Worm (Caenorhabditis elegans) whole organism, L4 larva: ENCODE results near the gene cpd-2.
"Not testable (repeated sequence)": the region's sequence is repeated elsewhere in the genome, so short reads cannot be mapped to it uniquely, and the experiment has no call there.

Experiments used
- F26F4.8 ChIP-seq: fragments of 200-800 bp; sonication (Bioruptor generic); conservative IDR thresholded peaks from 2 replicates; pipeline ENCODE4 v1.3.6; 2022; ENCODE audit warnings: missing genetic modification characterization, missing compliant biosample characterization
- T26A8.4 ChIP-seq: fragments of 200-800 bp; sonication (Bioruptor generic); IDR thresholded peaks from 2 replicates; pipeline ENCODE4 v1.3.6; 2022; ENCODE audit warnings: missing genetic modification characterization, missing compliant biosample characterization
- Y48G9A.11 ChIP-seq: fragments of 200-800 bp; sonication (Bioruptor generic); IDR thresholded peaks from 2 replicates; pipeline ENCODE4 v1.3.6; 2022; ENCODE audit warnings: missing genetic modification reagents, missing genetic modification characterization, missing compliant biosample characterization
- ZK546.5 ChIP-seq, 2 experiments: sonication (generic microtip); optimal IDR thresholded peaks; 2 replicates each; lab custom pipeline; 2017; ENCODE audit warnings: missing biosample characterization in 2 of 2, missing genetic modification characterization in 2 of 2
- ama-1 ChIP-seq: fragments of 150-350 bp; optimal IDR thresholded peaks from 2 replicates; lab custom pipeline; 2014; ENCODE audit warnings: inconsistent platforms, mixed read lengths
- ceh-20 ChIP-seq: fragments of 200-800 bp; sonication (Bioruptor generic); IDR thresholded peaks from 2 replicates; pipeline ENCODE4 v1.3.6; 2022; ENCODE audit warnings: missing genetic modification reagents, missing genetic modification characterization, missing compliant biosample characterization
- ces-1 ChIP-seq: fragments of 150-350 bp; sonication (generic microtip); optimal IDR thresholded peaks from 4 replicates; lab custom pipeline; 2014; ENCODE audit warnings: missing biosample characterization, missing genetic modification reagents, missing genetic modification characterization
- daf-12 ChIP-seq: fragments of 150-350 bp; optimal IDR thresholded peaks from 2 replicates; lab custom pipeline; 2014; ENCODE audit warnings: missing biosample characterization, missing genetic modification reagents, missing genetic modification characterization
- dmd-9 ChIP-seq: fragments of 200-800 bp; sonication (Bioruptor generic); IDR thresholded peaks from 2 replicates; pipeline ENCODE4 v1.3.6; 2022; ENCODE audit warnings: missing genetic modification reagents, missing genetic modification characterization, missing compliant biosample characterization
- fkh-10 ChIP-seq: fragments of 150-350 bp; optimal IDR thresholded peaks from 2 replicates; lab custom pipeline; 2014; ENCODE audit warnings: missing biosample characterization, missing genetic modification reagents, missing genetic modification characterization
- fos-1 ChIP-seq: fragments of 150-350 bp; optimal IDR thresholded peaks from 2 replicates; lab custom pipeline; 2014; ENCODE audit warnings: missing biosample characterization, missing genetic modification characterization
- hif-1 ChIP-seq, 2 experiments: sonication (generic microtip); optimal IDR thresholded peaks; 2 replicates each; lab custom pipeline; 2016 to 2017; ENCODE audit warnings: missing compliant biosample characterization in 2 of 2, missing genetic modification characterization in 2 of 2, missing genetic modification reagents in 2 of 2, missing genotype in 2 of 2, mild to moderate bottlenecking in 1 of 2
- lin-1 ChIP-seq: fragments of 200-800 bp; sonication (Bioruptor generic); IDR thresholded peaks from 2 replicates; pipeline ENCODE4 v1.3.6; 2022; ENCODE audit warnings: missing genetic modification reagents, missing genetic modification characterization, missing compliant biosample characterization
- lin-13 ChIP-seq: fragments of 150-350 bp; optimal IDR thresholded peaks from 2 replicates; lab custom pipeline; 2014; ENCODE audit warnings: missing biosample characterization, missing genetic modification reagents, missing genetic modification characterization
- lin-38 ChIP-seq: fragments of 200-800 bp; sonication (Bioruptor generic); IDR thresholded peaks from 2 replicates; pipeline ENCODE4 v1.3.6; 2022; ENCODE audit warnings: missing genetic modification reagents, missing genetic modification characterization, missing compliant biosample characterization
- lin-39 ChIP-seq: fragments of 150-350 bp; optimal IDR thresholded peaks from 2 replicates; lab custom pipeline; 2014; ENCODE audit warnings: missing biosample characterization, missing genetic modification reagents, missing genetic modification characterization
- madf-9 ChIP-seq: fragments of 200-800 bp; sonication (Bioruptor generic); conservative IDR thresholded peaks from 2 replicates; pipeline ENCODE4 v1.3.6; 2022; ENCODE audit warnings: missing genetic modification reagents, missing genetic modification characterization, missing compliant biosample characterization
- mdt-29 ChIP-seq: fragments of 200-800 bp; sonication (Bioruptor generic); IDR thresholded peaks from 2 replicates; pipeline ENCODE4 v1.3.6; 2022; ENCODE audit warnings: missing genetic modification reagents, missing genetic modification characterization, missing compliant biosample characterization
- mep-1 ChIP-seq: fragments of 150-350 bp; sonication (generic microtip); optimal IDR thresholded peaks from 3 replicates; lab custom pipeline; 2014; ENCODE audit warnings: missing biosample characterization, missing genetic modification characterization
- mxl-3 ChIP-seq: fragments of 200-800 bp; sonication (Bioruptor generic); optimal IDR thresholded peaks from 2 replicates; lab custom pipeline; 2018; ENCODE audit warnings: mild to moderate bottlenecking, missing genetic modification characterization, missing compliant biosample characterization
- nhr-11 ChIP-seq: fragments of 150-350 bp; optimal IDR thresholded peaks from 2 replicates; lab custom pipeline; 2014; ENCODE audit warnings: missing biosample characterization, missing genetic modification characterization
- nhr-111 ChIP-seq: fragments of 200-800 bp; sonication (Bioruptor generic); optimal IDR thresholded peaks from 2 replicates; lab custom pipeline; 2018; ENCODE audit warnings: mild to moderate bottlenecking, missing genetic modification characterization, missing compliant biosample characterization
- nhr-237 ChIP-seq: sonication (generic microtip); optimal IDR thresholded peaks from 2 replicates; lab custom pipeline; 2017; ENCODE audit warnings: missing biosample characterization, missing genetic modification characterization
- nhr-25 ChIP-seq: sonication (generic microtip); optimal IDR thresholded peaks from 2 replicates; lab custom pipeline; 2017; ENCODE audit warnings: missing genetic modification characterization, mild to moderate bottlenecking, missing compliant biosample characterization, antibody characterized with exemption, moderate library complexity, borderline replicate concordance; ENCODE audit not compliant: insufficient read depth
- nhr-28 ChIP-seq: fragments of 150-350 bp; optimal IDR thresholded peaks from 2 replicates; lab custom pipeline; 2014; ENCODE audit warnings: missing biosample characterization, missing genetic modification characterization
- nhr-48 ChIP-seq: sonication (generic microtip); optimal IDR thresholded peaks from 2 replicates; lab custom pipeline; 2016; ENCODE audit warnings: mild to moderate bottlenecking, missing genetic modification characterization, missing compliant biosample characterization
- nhr-6 ChIP-seq: fragments of 150-350 bp; optimal IDR thresholded peaks from 2 replicates; lab custom pipeline; 2014; ENCODE audit warnings: missing biosample characterization, missing genetic modification characterization
- nhr-77 ChIP-seq: fragments of 150-350 bp; optimal IDR thresholded peaks from 2 replicates; lab custom pipeline; 2014; ENCODE audit warnings: missing biosample characterization, missing genetic modification characterization
- rbr-2 ChIP-seq: sonication (generic microtip); optimal IDR thresholded peaks from 2 replicates; lab custom pipeline; 2016; ENCODE audit warnings: missing genotype, missing genetic modification characterization, missing compliant biosample characterization
- skn-1 ChIP-seq: fragments of 150-350 bp; optimal IDR thresholded peaks from 2 replicates; lab custom pipeline; 2014; ENCODE audit warnings: missing biosample characterization, missing genetic modification characterization
- snpc-4 ChIP-seq: fragments of 150-350 bp; optimal IDR thresholded peaks from 2 replicates; lab custom pipeline; 2014; ENCODE audit warnings: missing biosample characterization, missing genetic modification characterization
- unc-130 ChIP-seq: sonication (generic microtip); optimal IDR thresholded peaks from 2 replicates; lab custom pipeline; 2016; ENCODE audit warnings: missing genetic modification reagents, missing genetic modification characterization, missing compliant biosample characterization
- unc-62 ChIP-seq, 3 experiments: fragments of 150-350 bp in 1 of 3; sonication (generic microtip); optimal IDR thresholded peaks in 2 of 3; peaks in 1 of 3; 1 replicate in 1 of 3; 2 replicates in 2 of 3; lab custom pipeline; 2014 to 2017; ENCODE audit warnings: missing biosample characterization in 3 of 3, missing genetic modification characterization in 3 of 3, missing genetic modification reagents in 3 of 3, missing genotype in 1 of 3
- zip-11 ChIP-seq: fragments of 200-800 bp; sonication (Bioruptor generic); IDR thresholded peaks from 2 replicates; pipeline ENCODE4 v1.3.6; 2022; ENCODE audit warnings: missing genetic modification characterization, missing compliant biosample characterization
- zip-2 ChIP-seq: fragments of 150-350 bp; optimal IDR thresholded peaks from 2 replicates; lab custom pipeline; 2014; ENCODE audit warnings: missing biosample characterization, missing genetic modification characterization
- ztf-11 ChIP-seq: fragments of 150-350 bp; optimal IDR thresholded peaks from 2 replicates; lab custom pipeline; 2014; ENCODE audit warnings: missing biosample characterization, missing genetic modification characterization

cpd-2 gene

ce11 chrX:16056404-16056803 is 6.7 kb downstream of the cpd-2 start (continued):
- TF ChIP-seq nhr-48 (tag; lab: Kevin White, UChicago) = peak; percentile 96
- TF ChIP-seq ztf-11 (tag; lab: Kevin White, UChicago) = peak; percentile 78
- TF ChIP-seq madf-9 (GFP tag; lab: Robert Waterston, UW) = peak; percentile 94
- peak; percentile 97 for TF ChIP-seq ceh-20 (GFP tag; lab: Robert Waterston, UW)
- TF ChIP-seq lin-13 (GFP tag; lab: Kevin White, UChicago) = peak; percentile 97
- TF ChIP-seq F26F4.8 (GFP tag; lab: Robert Waterston, UW) = no peak
- peak; percentile 86 for TF ChIP-seq lin-38 (GFP tag; lab: Robert Waterston, UW)
- TF ChIP-seq mep-1 (tag; lab: Kevin White, UChicago) = peak; percentile 99

- TF ChIP-seq zip-2 (tag; lab: Kevin White, UChicago) (no peak), T26A8.4 (no peak), zip-11 (GFP tag; lab: Robert Waterston, UW) (no peak), mxl-3 (GFP tag; lab: Kevin White, UChicago) (no peak), fos-1 (tag; lab: Kevin White, UChicago) (no peak), nhr-111 (GFP tag; lab: Kevin White, UChicago) (no peak), Y48G9A.11 (no peak), nhr-6 (tag; lab: Kevin White, UChicago) (no peak), ztf-11 (tag; lab: Kevin White, UChicago) (no peak), lin-1 (GFP tag; lab: Robert Waterston, UW) (no peak), nhr-28 (tag; lab: Kevin White, UChicago) (no peak), nhr-11 (tag; lab: Kevin White, UChicago) (no peak), unc-62 (GFP tag; optimal IDR thresholded peaks at IDR 0.05 in 1 of 2; lab: Kevin White, UChicago) (no peak), unc-62 (tag; optimal IDR thresholded peaks at IDR 0.05; lab: Kevin White, UChicago) (no peak), unc-130 (GFP tag; lab: Kevin White, UChicago) (no peak), ama-1 (lab: Kevin White, UChicago) (no peak), lin-39 (tag; lab: Kevin White, UChicago) (no peak), dmd-9 (GFP tag; lab: Robert Waterston, UW) (no peak), hif-1 (tag; optimal IDR thresholded peaks at IDR 0.05; lab: Kevin White, UChicago) (no peak), nhr-48 (tag; lab: Kevin White, UChicago) (no peak)
- TF ChIP-seq, all 104 proteins: peak for 0
Observed at ce11 chrX:16058845-16059244, 9.2 kb downstream of the cpd-2 start, which contains the start of gene T27A8.2. TSS of gene T27A8.2 (minus strand) at chrX:16058945.

- not testable (repeated sequence) for TF ChIP-seq skn-1, nhr-77, daf-12 (tag; lab: Kevin White, UChicago)
Observed at ce11 chrX:16062385-16062784, 12.7 kb downstream of the cpd-2 start, which contains the start of gene T27A8.3. TSS of gene T27A8.3 (plus strand) at chrX:16062685.

- no peak for TF ChIP-seq mdt-29 (GFP tag; lab: Robert Waterston, UW)
- TF ChIP-seq nhr-237 (tag; lab: Kevin White, UChicago) = no peak
- TF ChIP-seq fkh-10 (GFP tag; lab: Kevin White, UChicago) = no peak
- no peak for TF ChIP-seq rbr-2 (tag; lab: Kevin White, UChicago)
- no peak for TF ChIP-seq nhr-25 (tag; lab: Kevin White, UChicago)
- no peak for TF ChIP-seq snpc-4
- TF ChIP-seq ces-1 = no peak
- no peak for TF ChIP-seq ZK546.5 (tag; optimal IDR thresholded peaks at IDR 0.05; lab: Kevin White, UChicago)
Observed at ce11 chrX:16067984-16068383, 18.3 kb downstream of the cpd-2 start.
